1 fruit fly cellular context compared by ENCODE assay signal in the genomic region with DNA sequence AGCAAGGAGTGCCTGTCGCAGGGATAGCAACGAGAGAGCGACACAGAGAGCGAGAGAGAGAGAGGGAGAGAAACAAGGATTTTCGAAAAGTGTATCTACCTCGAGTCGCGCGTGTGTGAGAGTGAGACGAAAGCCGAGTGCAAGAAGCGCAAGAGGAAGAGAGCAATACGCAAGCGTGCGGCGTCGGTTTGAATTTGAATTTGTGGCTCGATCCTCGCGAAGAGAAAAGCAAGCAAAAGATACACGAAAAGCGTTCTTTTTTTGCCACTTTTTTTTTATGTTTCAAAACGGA.
TF ChIP-seq lines count a peak whose summit lies in the region.

No protein-coding gene starts in this region.

TF ChIP-seq in whole organism, embryonic, 481 proteins besides CTCF, POLR2A, EP300 and RAD21 (continued from another document):
- TF ChIP-seq disco-r (GFP tag; optimal IDR thresholded peaks at IDR 0.05; lab: Kevin White, UChicago) (no peak), caup (GFP tag; optimal IDR thresholded peaks at IDR 0.05; lab: Kevin White, UChicago; ENCODE audit: severe bottlenecking) (no peak), exex (tag; optimal IDR thresholded peaks at IDR 0.05; lab: Kevin White, UChicago) (no peak), CG3163 (GFP tag; optimal IDR thresholded peaks at IDR 0.05; lab: Kevin White, UChicago) (no peak), Xbp1 (GFP tag; optimal IDR thresholded peaks at IDR 0.05; lab: Kevin White, UChicago) (no peak), pros (GFP tag; optimal IDR thresholded peaks at IDR 0.05; lab: Kevin White, UChicago) (peak; percentile 81), CG8924 (tag; optimal IDR thresholded peaks at IDR 0.05; lab: Kevin White, UChicago) (peak; percentile 2), cas (GFP tag; IDR thresholded peaks at IDR 0.05; lab: Robert Waterston, UW) (no peak), CG7928 (GFP tag; optimal IDR thresholded peaks at IDR 0.05; lab: Kevin White, UChicago) (no peak), Bgb (GFP tag; IDR thresholded peaks at IDR 0.05; lab: Robert Waterston, UW; ENCODE audit: partially characterized antibody) (no peak), Eip74EF (GFP tag; optimal IDR thresholded peaks at IDR 0.05; lab: Kevin White, UChicago) (no peak), CG15479 (GFP tag; optimal IDR thresholded peaks at IDR 0.05; lab: Kevin White, UChicago) (peak; percentile 45), CG10209 (GFP tag; optimal IDR thresholded peaks at IDR 0.05; lab: Kevin White, UChicago) (no peak), yki (optimal IDR thresholded peaks at IDR 0.05; lab: Kevin White, UChicago) (peak; percentile 56), Trl (optimal IDR thresholded peaks at IDR 0.05; lab: Kevin White, UChicago) (peak; percentile 43 to 80), Trl (GFP tag; optimal IDR thresholded peaks at IDR 0.05; lab: Kevin White, UChicago) (no peak), tup (GFP tag; optimal IDR thresholded peaks at IDR 0.05; lab: Kevin White, UChicago) (no peak), Bdp1 (GFP tag; optimal IDR thresholded peaks at IDR 0.05; lab: Kevin White, UChicago) (no peak), CG4328 (GFP tag; optimal IDR thresholded peaks at IDR 0.05; lab: Kevin White, UChicago) (no peak), ato (GFP tag; IDR thresholded peaks at IDR 0.05; lab: Robert Waterston, UW; ENCODE audit: partially characterized antibody) (no peak), E2f1 (GFP tag; IDR thresholded peaks at IDR 0.05; lab: Robert Waterston, UW) (no peak), CG4820 (GFP tag; optimal IDR thresholded peaks at IDR 0.05; lab: Kevin White, UChicago) (no peak), vfl (GFP tag; optimal IDR thresholded peaks at IDR 0.05; lab: Kevin White, UChicago) (no peak), CG2129 (GFP tag; IDR thresholded peaks at IDR 0.05; lab: Robert Waterston, UW; ENCODE audit: partially characterized antibody) (no peak), toy (GFP tag; IDR thresholded peaks at IDR 0.05; lab: Robert Waterston, UW) (no peak), al (GFP tag; IDR thresholded peaks at IDR 0.05; lab: Robert Waterston, UW) (no peak), CG12236 (GFP tag; optimal IDR thresholded peaks at IDR 0.05; lab: Kevin White, UChicago) (no peak), CG17385 (GFP tag; optimal IDR thresholded peaks at IDR 0.05; lab: Kevin White, UChicago) (peak; percentile 71)
